Worm (Caenorhabditis elegans) whole organism, young adult: ENCODE measurements around the gene F25G6.1.

Experiments
- B0019.2 ChIP-seq: fragments of 200-800 bp; sonication (Bioruptor generic); conservative IDR thresholded peaks from 2 replicates; pipeline ENCODE4 v1.3.6; 2022; ENCODE audit warnings: missing genetic modification reagents, missing genetic modification characterization, missing compliant biosample characterization
- F22D6.2 ChIP-seq: sonication (generic microtip); optimal IDR thresholded peaks from 2 replicates; lab custom pipeline; 2016; ENCODE audit warnings: mild to moderate bottlenecking, missing genetic modification characterization, missing compliant biosample characterization
- F37B4.10 ChIP-seq: fragments of 200-800 bp; sonication (Bioruptor generic); IDR thresholded peaks from 2 replicates; pipeline ENCODE4 v1.3.6; 2022; ENCODE audit warnings: missing genetic modification characterization, missing compliant biosample characterization
- F39B2.1 ChIP-seq: fragments of 200-800 bp; sonication (Bioruptor generic); IDR thresholded peaks from 2 replicates; pipeline ENCODE4 v1.3.6; 2022; ENCODE audit warnings: missing genetic modification reagents, missing genetic modification characterization, missing compliant biosample characterization
- F55B11.4 ChIP-seq: sonication (generic microtip); optimal IDR thresholded peaks from 2 replicates; lab custom pipeline; 2016; ENCODE audit warnings: missing compliant biosample characterization, missing genetic modification characterization, borderline replicate concordance; ENCODE audit not compliant: insufficient read depth
- F57A8.1 ChIP-seq: fragments of 200-800 bp; sonication (Bioruptor generic); optimal IDR thresholded peaks from 2 replicates; lab custom pipeline; 2018; ENCODE audit warnings: mild to moderate bottlenecking, missing genetic modification characterization, moderate library complexity, missing compliant biosample characterization
- F57C9.4 ChIP-seq: sonication (generic microtip); optimal IDR thresholded peaks from 2 replicates; lab custom pipeline; 2017; ENCODE audit warnings: mild to moderate bottlenecking, missing genetic modification characterization, missing compliant biosample characterization
- T07F8.4 ChIP-seq: sonication (generic microtip); optimal IDR thresholded peaks from 2 replicates; lab custom pipeline; 2016; ENCODE audit warnings: mild to moderate bottlenecking, missing genetic modification characterization, moderate library complexity, missing compliant biosample characterization
- Y53F4B.3 ChIP-seq: fragments of 200-800 bp; sonication (Bioruptor generic); IDR thresholded peaks from 2 replicates; pipeline ENCODE4 v1.3.6; 2022; ENCODE audit warnings: missing genetic modification reagents, missing genetic modification characterization, missing compliant biosample characterization
- Y56A3A.18 ChIP-seq: fragments of 200-800 bp; sonication (Bioruptor generic); IDR thresholded peaks from 2 replicates; pipeline ENCODE4 v1.3.6; 2022; ENCODE audit warnings: missing genetic modification reagents, missing genetic modification characterization, missing compliant biosample characterization
- Y67H2A.10 ChIP-seq: fragments of 200-800 bp; sonication (Bioruptor generic); conservative IDR thresholded peaks from 2 replicates; pipeline ENCODE4 v1.3.6; 2022; ENCODE audit warnings: missing genetic modification reagents, missing genetic modification characterization, missing compliant biosample characterization
- aptf-3 ChIP-seq: fragments of 200-800 bp; sonication (Bioruptor generic); IDR thresholded peaks from 2 replicates; pipeline ENCODE4 v1.3.6; 2022; ENCODE audit warnings: missing genetic modification characterization, missing compliant biosample characterization
- attf-3 ChIP-seq: fragments of 200-800 bp; sonication (Bioruptor generic); conservative IDR thresholded peaks from 2 replicates; pipeline ENCODE4 v1.3.6; 2022; ENCODE audit warnings: missing genetic modification reagents, missing genetic modification characterization, missing compliant biosample characterization
- attf-5 ChIP-seq: fragments of 200-800 bp; sonication (Bioruptor generic); optimal IDR thresholded peaks from 2 replicates; lab custom pipeline; 2018; ENCODE audit warnings: mild to moderate bottlenecking, missing genetic modification characterization, missing compliant biosample characterization
- attf-6 ChIP-seq: fragments of 200-800 bp; sonication (Bioruptor generic); IDR thresholded peaks from 2 replicates; pipeline ENCODE4 v1.3.6; 2022; ENCODE audit warnings: missing genetic modification reagents, missing genetic modification characterization, missing compliant biosample characterization
- bed-1 ChIP-seq: fragments of 200-800 bp; sonication (Bioruptor generic); IDR thresholded peaks from 2 replicates; pipeline ENCODE4 v1.3.6; 2022; ENCODE audit warnings: missing genetic modification reagents, missing genetic modification characterization, missing compliant biosample characterization
- cebp-2 ChIP-seq: fragments of 200-800 bp; sonication (Bioruptor generic); IDR thresholded peaks from 2 replicates; pipeline ENCODE4 v1.3.6; 2022; ENCODE audit warnings: missing genetic modification characterization, missing compliant biosample characterization
- ceh-79 ChIP-seq: sonication (generic microtip); optimal IDR thresholded peaks from 2 replicates; lab custom pipeline; 2017; ENCODE audit warnings: mild to moderate bottlenecking, missing genetic modification characterization, missing compliant biosample characterization
- ceh-91 ChIP-seq: fragments of 200-800 bp; sonication (Bioruptor generic); IDR thresholded peaks from 2 replicates; pipeline ENCODE4 v1.3.6; 2022; ENCODE audit warnings: missing genetic modification reagents, missing genetic modification characterization, missing compliant biosample characterization
- egl-44 ChIP-seq: fragments of 200-800 bp; sonication (Bioruptor generic); IDR thresholded peaks from 2 replicates; pipeline ENCODE4 v1.3.6; 2022; ENCODE audit warnings: missing genetic modification reagents, missing genetic modification characterization, missing compliant biosample characterization
- ets-4 ChIP-seq: fragments of 200-800 bp; sonication (Bioruptor generic); optimal IDR thresholded peaks from 2 replicates; lab custom pipeline; 2018; ENCODE audit warnings: mild to moderate bottlenecking, missing genetic modification characterization, missing compliant biosample characterization
- hlh-26 ChIP-seq: fragments of 200-800 bp; sonication (Bioruptor generic); conservative IDR thresholded peaks from 2 replicates; pipeline ENCODE4 v1.3.6; 2022; ENCODE audit warnings: missing genetic modification reagents, missing genetic modification characterization, missing compliant biosample characterization
- lin-26 ChIP-seq: fragments of 200-800 bp; sonication (Bioruptor generic); IDR thresholded peaks from 2 replicates; pipeline ENCODE4 v1.3.6; 2022; ENCODE audit warnings: missing genetic modification reagents, missing genetic modification characterization, missing compliant biosample characterization
- madf-3 ChIP-seq: fragments of 200-800 bp; sonication (Bioruptor generic); IDR thresholded peaks from 2 replicates; pipeline ENCODE4 v1.3.6; 2022; ENCODE audit warnings: missing genetic modification reagents, missing genetic modification characterization, missing compliant biosample characterization
- madf-8 ChIP-seq: fragments of 200-800 bp; sonication (Bioruptor generic); conservative IDR thresholded peaks from 2 replicates; pipeline ENCODE4 v1.3.6; 2022; ENCODE audit warnings: missing genetic modification reagents, missing genetic modification characterization, missing compliant biosample characterization
- nfya-1 ChIP-seq: sonication (generic microtip); optimal IDR thresholded peaks from 2 replicates; lab custom pipeline; 2017; ENCODE audit warnings: antibody characterized with exemption, missing compliant biosample characterization, missing genetic modification characterization, borderline replicate concordance; ENCODE audit not compliant: insufficient read depth
- nhr-179 ChIP-seq: sonication (generic microtip); optimal IDR thresholded peaks from 2 replicates; lab custom pipeline; 2016; ENCODE audit warnings: mild to moderate bottlenecking, missing genetic modification characterization, missing compliant biosample characterization
- nhr-27 ChIP-seq: fragments of 200-800 bp; sonication (Bioruptor generic); optimal IDR thresholded peaks from 2 replicates; lab custom pipeline; 2018; ENCODE audit warnings: mild to moderate bottlenecking, missing genetic modification characterization, moderate library complexity, missing compliant biosample characterization
- nhr-80 ChIP-seq: sonication (generic microtip); optimal IDR thresholded peaks from 2 replicates; lab custom pipeline; 2016; ENCODE audit warnings: missing genetic modification characterization, missing compliant biosample characterization
- pbrm-1 ChIP-seq: fragments of 200-800 bp; sonication (Bioruptor generic); IDR thresholded peaks from 2 replicates; pipeline ENCODE4 v1.3.6; 2022; ENCODE audit warnings: missing genetic modification reagents, missing genetic modification characterization, missing compliant biosample characterization
- pha-4 ChIP-seq: fragments of 150-350 bp; sonication (generic microtip); optimal IDR thresholded peaks from 2 replicates; lab custom pipeline; 2014; ENCODE audit warnings: missing biosample characterization, missing genetic modification reagents, missing genetic modification characterization
- rcor-1 ChIP-seq: fragments of 200-800 bp; sonication (Bioruptor generic); IDR thresholded peaks from 2 replicates; pipeline ENCODE4 v1.3.6; 2022; ENCODE audit warnings: missing genetic modification reagents, missing genetic modification characterization, missing compliant biosample characterization
- rpc-1 ChIP-seq, 2 experiments: fragments of 150-350 bp in 1 of 2; sonication (generic microtip) in 1 of 2; optimal IDR thresholded peaks; 2 replicates each; lab custom pipeline; 2014 to 2018; ENCODE audit warnings: missing biosample characterization in 1 of 2, missing genetic modification characterization in 1 of 2, missing genetic modification reagents in 1 of 2, missing genotype in 1 of 2
- sea-2 ChIP-seq: fragments of 200-800 bp; sonication (Bioruptor generic); IDR thresholded peaks from 2 replicates; pipeline ENCODE4 v1.3.6; 2022; ENCODE audit warnings: missing genetic modification characterization, missing compliant biosample characterization
- snpc-1.1 ChIP-seq: sonication (generic microtip); optimal IDR thresholded peaks from 2 replicates; lab custom pipeline; 2017; ENCODE audit warnings: missing genetic modification characterization, mild to moderate bottlenecking, missing compliant biosample characterization, antibody characterized with exemption, moderate library complexity, missing genotype, missing genetic modification reagents; ENCODE audit not compliant: insufficient read depth
- snpc-4 ChIP-seq, 5 experiments: fragments of 150-350 bp in 1 of 5; sonication (generic microtip) in 4 of 5; optimal IDR thresholded peaks; 2 replicates each; lab custom pipeline; 2014 to 2018; ENCODE audit warnings: missing genetic modification characterization in 5 of 5, missing biosample characterization in 3 of 5, antibody characterized with exemption in 2 of 5, mild to moderate bottlenecking in 2 of 5, missing compliant biosample characterization in 2 of 5, missing genotype in 2 of 5, moderate library complexity in 2 of 5, missing genetic modification reagents in 1 of 5
- somi-1 ChIP-seq: fragments of 200-800 bp; sonication (Bioruptor generic); optimal IDR thresholded peaks from 2 replicates; lab custom pipeline; 2018; ENCODE audit warnings: mild to moderate bottlenecking, missing genetic modification characterization, missing compliant biosample characterization
- zfh-2 ChIP-seq: fragments of 200-800 bp; sonication (Bioruptor generic); conservative IDR thresholded peaks from 2 replicates; pipeline ENCODE4 v1.3.6; 2022; ENCODE audit warnings: missing genetic modification reagents, missing genetic modification characterization, missing compliant biosample characterization
- ztf-3 ChIP-seq: fragments of 200-800 bp; sonication (Bioruptor generic); optimal IDR thresholded peaks from 2 replicates; lab custom pipeline; 2018; ENCODE audit warnings: mild to moderate bottlenecking, missing genetic modification characterization, missing compliant biosample characterization
- ztf-6 ChIP-seq: fragments of 200-800 bp; sonication (Bioruptor generic); IDR thresholded peaks from 2 replicates; pipeline ENCODE4 v1.3.6; 2022; ENCODE audit warnings: missing genetic modification reagents, missing genetic modification characterization, missing compliant biosample characterization

Gene F25G6.1

ce11 chrV:8580961-8581360, 6.1 kb downstream of the F25G6.1 start, which contains the start of gene C10B5.1:
Gene C10B5.1, plus strand, starts transcription at chrV:8581261.
- no peak for TF ChIP-seq F57A8.1 (GFP tag; lab: Kevin White, UChicago)
- TF ChIP-seq F57C9.4 = no peak
- no peak for TF ChIP-seq attf-3
- no peak for TF ChIP-seq pha-4
- no peak for TF ChIP-seq bed-1
- TF ChIP-seq F55B11.4 (tag; lab: Kevin White, UChicago) = no peak
- no peak for TF ChIP-seq nhr-179 (tag; lab: Kevin White, UChicago)
- no peak for TF ChIP-seq nfya-1
- TF ChIP-seq nhr-27 (tag; lab: Kevin White, UChicago) = no peak
- no peak for TF ChIP-seq Y53F4B.3 (GFP tag; lab: Robert Waterston, UW)
- no peak for TF ChIP-seq Y67H2A.10 (GFP tag; lab: Robert Waterston, UW)
- TF ChIP-seq hlh-26 = no peak
- TF ChIP-seq sea-2 (GFP tag; lab: Robert Waterston, UW) = no peak
- TF ChIP-seq F39B2.1 = no peak
- no peak for TF ChIP-seq T07F8.4 (tag; lab: Kevin White, UChicago)
- TF ChIP-seq rcor-1 (GFP tag; lab: Robert Waterston, UW) = no peak
- no peak for TF ChIP-seq madf-3 (GFP tag; lab: Robert Waterston, UW)
- TF ChIP-seq F37B4.10 (GFP tag; lab: Robert Waterston, UW) = no peak
- no peak for TF ChIP-seq rpc-1 (optimal IDR thresholded peaks at IDR 0.05; lab: Kevin White, UChicago)
- TF ChIP-seq rpc-1 (tag; optimal IDR thresholded peaks at IDR 0.05; lab: Kevin White, UChicago) = no peak

- TF ChIP-seq nfya-1 (no peak), attf-3 (no peak), zfh-2 (GFP tag; lab: Robert Waterston, UW) (no peak), ceh-79 (tag; lab: Kevin White, UChicago) (no peak), B0019.2 (GFP tag; lab: Robert Waterston, UW) (no peak)
These were observed 11.6 kb downstream of the F25G6.1 start for ce11 chrV:8586472-8586871.

ce11 chrV:8586920-8587319, 12.1 kb downstream of the F25G6.1 start:
- TF ChIP-seq snpc-4 (GFP tag; optimal IDR thresholded peaks at IDR 0.05; lab: Kevin White, UChicago) (no peak), snpc-4 (tag; optimal IDR thresholded peaks at IDR 0.05; lab: Kevin White, UChicago) (peak in 1 of 4 experiments; percentile 46), nhr-80 (tag; lab: Kevin White, UChicago) (peak; percentile 56), aptf-3 (GFP tag; lab: Robert Waterston, UW) (no peak)
- TF ChIP-seq, all 124 proteins: peak for 2

ce11 chrV:8588079-8588478, 13.2 kb downstream of the F25G6.1 start, which contains the start of gene C10B5.3:
Gene C10B5.3, minus strand, starts transcription at chrV:8588179.
- TF ChIP-seq egl-44 (GFP tag; lab: Robert Waterston, UW) (no peak), somi-1 (GFP tag; lab: Kevin White, UChicago) (no peak), ztf-6 (GFP tag; lab: Robert Waterston, UW) (no peak), F22D6.2 (tag; lab: Kevin White, UChicago) (no peak), pbrm-1 (GFP tag; lab: Robert Waterston, UW) (no peak), attf-6 (GFP tag; lab: Robert Waterston, UW) (no peak), madf-8 (no peak), lin-26 (GFP tag; lab: Robert Waterston, UW) (no peak), ztf-3 (GFP tag; lab: Kevin White, UChicago) (no peak), cebp-2 (GFP tag; lab: Robert Waterston, UW) (no peak), ets-4 (no peak), ceh-91 (GFP tag; lab: Robert Waterston, UW) (no peak), rcor-1 (GFP tag; lab: Robert Waterston, UW) (no peak), F55B11.4 (tag; lab: Kevin White, UChicago) (no peak), snpc-4 (GFP tag; optimal IDR thresholded peaks at IDR 0.05; lab: Kevin White, UChicago) (no peak), snpc-4 (tag; optimal IDR thresholded peaks at IDR 0.05; lab: Kevin White, UChicago) (no peak), attf-5 (GFP tag; lab: Kevin White, UChicago) (no peak), F39B2.1 (no peak), Y56A3A.18 (GFP tag; lab: Robert Waterston, UW) (no peak), snpc-1.1 (tag; lab: Kevin White, UChicago) (no peak)
